Worm (Caenorhabditis elegans) whole organism, L4/young adult: ENCODE data around the gene mcm-6.

ENCODE experiments used
- W03F9.2 ChIP-seq: fragments of 150-350 bp; optimal IDR thresholded peaks from 2 replicates; lab custom pipeline; 2014; ENCODE audit warnings: missing biosample characterization, missing genetic modification characterization
- dao-5 ChIP-seq: sonication (generic microtip); optimal IDR thresholded peaks from 2 replicates; lab custom pipeline; 2016; ENCODE audit warnings: missing genotype, missing genetic modification characterization, moderate library complexity, missing compliant biosample characterization
- him-1 ChIP-seq: sonication (generic microtip); optimal IDR thresholded peaks from 2 replicates; lab custom pipeline; 2016; ENCODE audit warnings: missing genotype, missing genetic modification reagents, missing genetic modification characterization, missing compliant biosample characterization

ce11 chrIII:9798478-9799157 lies 4.5 kb downstream of the mcm-6 start, which contains the start of gene ZK632.2:
- no peak for TF ChIP-seq W03F9.2 (tag; lab: Kevin White, UChicago)
- TF ChIP-seq him-1 (tag; lab: Kevin White, UChicago) = no peak
- TF ChIP-seq dao-5 (tag; lab: Kevin White, UChicago) = no peak
